Fruit fly (Drosophila melanogaster) whole organism, embryonic: Measurements from ENCODE around the gene Cp16.

Experiments used
- Asciz ChIP-seq: fragments of 200-800 bp; sonication (Bioruptor generic); optimal IDR thresholded peaks from 2 replicates; lab custom pipeline; 2017; ENCODE audit warnings: missing biosample characterization, mild to moderate bottlenecking, missing genetic modification characterization, missing genetic modification reagents
- CG11398 ChIP-seq: fragments of 200-800 bp; sonication (Bioruptor generic); optimal IDR thresholded peaks from 2 replicates; lab custom pipeline; 2016; ENCODE audit warnings: missing biosample characterization, missing genetic modification characterization
- CG13624 ChIP-seq: fragments of 200-800 bp; sonication (Bioruptor generic); optimal IDR thresholded peaks from 2 replicates; lab custom pipeline; 2016; ENCODE audit warnings: missing biosample characterization, missing genetic modification characterization
- CG13894 ChIP-seq: fragments of 200-800 bp; sonication (Bioruptor generic); optimal IDR thresholded peaks from 3 replicates; lab custom pipeline; 2018; ENCODE audit warnings: missing biosample characterization, mild to moderate bottlenecking, missing genetic modification characterization, moderate library complexity
- CG14441 ChIP-seq: fragments of 200-800 bp; sonication (Bioruptor generic); IDR thresholded peaks from 2 replicates; pipeline ENCODE4 v1.3.6; 2022; ENCODE audit warnings: missing biosample characterization, missing genetic modification characterization
- CG14860 ChIP-seq: fragments of 200-800 bp; sonication (Bioruptor generic); IDR thresholded peaks from 3 replicates; pipeline ENCODE4 v1.3.6; 2022; ENCODE audit warnings: missing biosample characterization, missing genetic modification characterization; ENCODE audit not compliant: partially characterized antibody
- CG14965 ChIP-seq: fragments of 200-800 bp; sonication (Bioruptor generic); optimal IDR thresholded peaks from 2 replicates; lab custom pipeline; 2016; ENCODE audit warnings: missing biosample characterization, missing genetic modification characterization, borderline replicate concordance
- CG17829 ChIP-seq: fragments of 200-800 bp; optimal IDR thresholded peaks from 2 replicates; lab custom pipeline; 2019; ENCODE audit warnings: missing biosample characterization, mild to moderate bottlenecking, missing genetic modification characterization, moderate library complexity
- CG18619 ChIP-seq: fragments of 200-800 bp; sonication (Bioruptor generic); optimal IDR thresholded peaks from 3 replicates; lab custom pipeline; 2017; ENCODE audit warnings: missing biosample characterization, mild to moderate bottlenecking, missing genetic modification characterization
- CG18764 ChIP-seq: fragments of 200-800 bp; sonication (Bioruptor generic); optimal IDR thresholded peaks from 3 replicates; lab custom pipeline; 2016; ENCODE audit warnings: missing biosample characterization, missing genetic modification characterization
- CG33213 ChIP-seq: fragments of 200-800 bp; sonication (Bioruptor generic); optimal IDR thresholded peaks from 3 replicates; lab custom pipeline; 2016; ENCODE audit warnings: missing biosample characterization, missing genetic modification characterization
- CG3847 ChIP-seq: fragments of 200-800 bp; sonication (Bioruptor generic); IDR thresholded peaks from 2 replicates; pipeline ENCODE4 v1.3.6; 2022; ENCODE audit warnings: missing biosample characterization, missing genetic modification characterization
- CG7786 ChIP-seq: fragments of 200-800 bp; sonication (Bioruptor generic); optimal IDR thresholded peaks from 2 replicates; lab custom pipeline; 2016; ENCODE audit warnings: missing biosample characterization, missing genetic modification characterization
- CoRest ChIP-seq: fragments of 200-800 bp; sonication (Bioruptor generic); optimal IDR thresholded peaks from 3 replicates; lab custom pipeline; 2018; ENCODE audit warnings: missing biosample characterization, mild to moderate bottlenecking, missing genetic modification characterization, moderate library complexity
- Dfd ChIP-seq, 2 experiments: fragments of >200 bp; optimal IDR thresholded peaks; 2 replicates each; lab custom pipeline; 2017; ENCODE audit warnings: missing biosample characterization in 2 of 2, missing genetic modification characterization in 2 of 2
- Dip2 ChIP-seq: fragments of 200-800 bp; sonication (Bioruptor generic); IDR thresholded peaks from 2 replicates; pipeline ENCODE4 v1.3.6; 2022; ENCODE audit warnings: missing biosample characterization, missing genetic modification characterization
- Dip3 ChIP-seq: fragments of 200-800 bp; sonication (Bioruptor generic); optimal IDR thresholded peaks from 3 replicates; lab custom pipeline; 2016; ENCODE audit warnings: missing biosample characterization, missing genetic modification characterization
- Hand ChIP-seq: fragments of 200-800 bp; sonication (Bioruptor generic); optimal IDR thresholded peaks from 2 replicates; lab custom pipeline; 2017; ENCODE audit warnings: mild to moderate bottlenecking, missing biosample characterization, missing genetic modification reagents, missing genetic modification characterization
- Hmx ChIP-seq: fragments of 200-800 bp; sonication (Bioruptor generic); optimal IDR thresholded peaks from 2 replicates; lab custom pipeline; 2016; ENCODE audit warnings: missing biosample characterization, missing genetic modification characterization
- Hr78 ChIP-seq, 2 experiments: fragments of 200-800 bp in 1 of 2; fragments of >200 bp in 1 of 2; sonication (Bioruptor generic) in 1 of 2; optimal IDR thresholded peaks; 2 replicates each; lab custom pipeline; 2017 to 2019; ENCODE audit warnings: missing biosample characterization in 2 of 2, missing genetic modification characterization in 2 of 2, mild to moderate bottlenecking in 1 of 2, moderate library complexity in 1 of 2
- Mrtf ChIP-seq: fragments of 200-800 bp; sonication (Bioruptor generic); IDR thresholded peaks from 3 replicates; pipeline ENCODE4 v1.3.6; 2022; ENCODE audit warnings: missing biosample characterization, missing genetic modification characterization
- Myb ChIP-seq: fragments of 200-800 bp; sonication (Bioruptor generic); optimal IDR thresholded peaks from 2 replicates; lab custom pipeline; 2016; ENCODE audit warnings: missing biosample characterization, missing genetic modification characterization
- NC2α ChIP-seq: fragments of 200-800 bp; sonication (Bioruptor generic); optimal IDR thresholded peaks from 2 replicates; lab custom pipeline; 2016; ENCODE audit warnings: missing biosample characterization, missing genetic modification characterization
- Six4 ChIP-seq: fragments of 200-800 bp; sonication (Bioruptor generic); optimal IDR thresholded peaks from 2 replicates; lab custom pipeline; 2016; ENCODE audit warnings: missing biosample characterization, missing genetic modification characterization
- Sox102F ChIP-seq: fragments of 200-800 bp; sonication (Bioruptor generic); optimal IDR thresholded peaks from 2 replicates; lab custom pipeline; 2018; ENCODE audit warnings: missing biosample characterization, mild to moderate bottlenecking, missing genetic modification characterization, moderate library complexity
- Sry-β ChIP-seq: fragments of 200-800 bp; sonication (Bioruptor generic); optimal IDR thresholded peaks from 2 replicates; lab custom pipeline; 2018; ENCODE audit warnings: missing biosample characterization, mild to moderate bottlenecking, missing genetic modification characterization, moderate library complexity
- ac ChIP-seq: fragments of 200-800 bp; sonication (Bioruptor generic); optimal IDR thresholded peaks from 3 replicates; lab custom pipeline; 2017; ENCODE audit warnings: missing biosample characterization, mild to moderate bottlenecking, missing genetic modification characterization
- chif ChIP-seq, 2 experiments: fragments of 200-800 bp; sonication (Bioruptor generic); optimal IDR thresholded peaks; 3 replicates each; lab custom pipeline; 2016; ENCODE audit warnings: missing biosample characterization in 2 of 2, missing genetic modification characterization in 2 of 2
- ci ChIP-seq: fragments of 200-800 bp; sonication (Bioruptor generic); IDR thresholded peaks from 3 replicates; pipeline ENCODE4 v1.3.6; 2022; ENCODE audit warnings: missing biosample characterization, missing genetic modification characterization
- crc ChIP-seq: fragments of 200-800 bp; sonication (Bioruptor generic); optimal IDR thresholded peaks from 2 replicates; lab custom pipeline; 2016; ENCODE audit warnings: missing biosample characterization, missing genetic modification characterization
- dysf ChIP-seq: fragments of 200-800 bp; sonication (Bioruptor generic); IDR thresholded peaks from 3 replicates; pipeline ENCODE4 v1.3.6; 2022; ENCODE audit warnings: missing biosample characterization, missing genetic modification characterization
- eyg ChIP-seq: fragments of 200-800 bp; sonication (Bioruptor generic); optimal IDR thresholded peaks from 3 replicates; lab custom pipeline; 2016; ENCODE audit warnings: missing biosample characterization, missing genetic modification characterization
- fd64A ChIP-seq: fragments of 200-800 bp; sonication (Bioruptor generic); optimal IDR thresholded peaks from 3 replicates; lab custom pipeline; 2018; ENCODE audit warnings: missing biosample characterization, mild to moderate bottlenecking, missing genetic modification characterization
- fd96Cb ChIP-seq: fragments of 200-800 bp; sonication (Bioruptor generic); optimal IDR thresholded peaks from 2 replicates; lab custom pipeline; 2018; ENCODE audit warnings: missing biosample characterization, mild to moderate bottlenecking, missing genetic modification characterization, moderate library complexity
- gfzf ChIP-seq: fragments of 200-800 bp; sonication (Bioruptor generic); optimal IDR thresholded peaks from 2 replicates; lab custom pipeline; 2016; ENCODE audit warnings: missing biosample characterization, mild to moderate bottlenecking, missing genetic modification characterization, moderate library complexity
- gsb ChIP-seq: fragments of 200-800 bp; sonication (Bioruptor generic); IDR thresholded peaks from 2 replicates; pipeline ENCODE4 v1.3.6; 2022; ENCODE audit warnings: missing biosample characterization, missing genetic modification characterization
- gt ChIP-seq: fragments of 200-800 bp; sonication (Bioruptor generic); IDR thresholded peaks from 2 replicates; pipeline ENCODE4 v1.3.6; 2022; ENCODE audit warnings: missing biosample characterization, missing genetic modification characterization
- h ChIP-seq: fragments of >200 bp; optimal IDR thresholded peaks from 2 replicates; lab custom pipeline; 2017
- ind ChIP-seq: fragments of 200-800 bp; sonication (Bioruptor generic); optimal IDR thresholded peaks from 3 replicates; lab custom pipeline; 2016; ENCODE audit warnings: missing biosample characterization, missing genetic modification characterization
- inv ChIP-seq: fragments of 200-800 bp; sonication (Bioruptor generic); IDR thresholded peaks from 2 replicates; pipeline ENCODE4 v1.3.6; 2022; ENCODE audit warnings: missing biosample characterization, missing genetic modification characterization; ENCODE audit not compliant: partially characterized antibody
- jigr1 ChIP-seq: fragments of 200-800 bp; sonication (Bioruptor generic); IDR thresholded peaks from 3 replicates; pipeline ENCODE4 v1.3.6; 2022; ENCODE audit warnings: missing biosample characterization, missing genetic modification characterization
- lilli ChIP-seq: fragments of 200-800 bp; sonication (Bioruptor generic); optimal IDR thresholded peaks from 3 replicates; lab custom pipeline; 2016; ENCODE audit warnings: missing biosample characterization, missing genetic modification characterization
- luna ChIP-seq: fragments of 200-800 bp; sonication (Bioruptor generic); optimal IDR thresholded peaks from 2 replicates; lab custom pipeline; 2016; ENCODE audit warnings: missing biosample characterization, missing genetic modification characterization
- nau ChIP-seq: fragments of 200-800 bp; sonication (Bioruptor generic); optimal IDR thresholded peaks from 3 replicates; lab custom pipeline; 2017; ENCODE audit warnings: missing biosample characterization, mild to moderate bottlenecking, missing genetic modification characterization, missing genetic modification reagents
- nom ChIP-seq: fragments of 200-800 bp; sonication (Bioruptor generic); optimal IDR thresholded peaks from 2 replicates; lab custom pipeline; 2017; ENCODE audit warnings: missing biosample characterization, missing genetic modification characterization, mild to moderate bottlenecking, moderate library complexity, missing genetic modification reagents
- pb ChIP-seq: fragments of 200-800 bp; sonication (Bioruptor generic); optimal IDR thresholded peaks from 3 replicates; lab custom pipeline; 2016; ENCODE audit warnings: missing biosample characterization, missing genetic modification characterization
- psq ChIP-seq: fragments of 200-800 bp; sonication (Bioruptor generic); optimal IDR thresholded peaks from 2 replicates; lab custom pipeline; 2017; ENCODE audit warnings: missing biosample characterization, missing genetic modification characterization
- seq ChIP-seq: fragments of 200-800 bp; sonication (Bioruptor generic); IDR thresholded peaks from 2 replicates; pipeline ENCODE4 v1.3.6; 2022; ENCODE audit warnings: missing biosample characterization, missing genetic modification characterization
- sima ChIP-seq: fragments of 200-800 bp; sonication (Bioruptor generic); optimal IDR thresholded peaks from 2 replicates; lab custom pipeline; 2016; ENCODE audit warnings: missing biosample characterization, missing genetic modification characterization
- tll ChIP-seq, 2 experiments: fragments of 200-800 bp in 1 of 2; fragments of >200 bp in 1 of 2; sonication (Bioruptor generic) in 1 of 2; optimal IDR thresholded peaks; 2 replicates each; lab custom pipeline; 2017 to 2019; ENCODE audit warnings: missing biosample characterization in 2 of 2, missing genetic modification characterization in 2 of 2, mild to moderate bottlenecking in 1 of 2, moderate library complexity in 1 of 2
- tx ChIP-seq: fragments of 200-800 bp; sonication (Bioruptor generic); optimal IDR thresholded peaks from 2 replicates; lab custom pipeline; 2016; ENCODE audit warnings: missing biosample characterization, missing genetic modification characterization

Cp16 gene

DNA sequence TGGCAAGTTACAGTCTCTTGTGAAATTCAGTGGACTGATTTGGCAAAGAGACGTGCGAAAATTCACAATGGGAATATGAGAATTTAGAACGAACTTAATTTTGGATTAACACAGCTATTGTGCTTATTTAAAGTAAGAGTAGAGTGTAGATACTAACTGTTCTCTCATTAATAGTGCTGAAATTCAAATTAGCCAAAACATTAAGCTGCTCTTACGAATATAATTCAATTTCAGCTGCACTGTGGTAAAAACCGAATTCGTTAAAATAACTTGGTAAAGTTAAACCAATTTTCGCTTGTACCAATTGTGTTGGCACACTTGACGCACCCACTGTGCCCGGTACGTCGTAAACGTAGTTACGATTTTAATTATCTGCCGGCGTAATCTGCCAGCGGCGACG is 36.1 kb downstream of the Cp16 start (continued):
- TF ChIP-seq inv (no peak), CG13624 (GFP tag; lab: Kevin White, UChicago) (peak; percentile 21), psq (GFP tag; lab: Kevin White, UChicago) (no peak), CG11398 (no peak), h (lab: Kevin White, UChicago) (no peak), Asciz (GFP tag; lab: Kevin White, UChicago) (no peak), CG3847 (GFP tag; lab: Robert Waterston, UW) (peak; percentile 59), ind (GFP tag; lab: Kevin White, UChicago) (peak; percentile 37), chif (GFP tag; optimal IDR thresholded peaks at IDR 0.05; lab: Kevin White, UChicago) (peak in 1 of 2 experiments; percentile 11), Myb (GFP tag; lab: Kevin White, UChicago) (peak; percentile 52), CG13894 (tag; lab: Kevin White, UChicago) (no peak), CG14860 (no peak), gt (GFP tag; lab: Robert Waterston, UW) (no peak), Hr78 (GFP tag; optimal IDR thresholded peaks at IDR 0.05; lab: Kevin White, UChicago) (no peak), crc (no peak), dysf (GFP tag; lab: Robert Waterston, UW) (peak; percentile 65; the same call in 2 of the 3 replicates), pb (GFP tag; lab: Kevin White, UChicago) (no peak), Dip2 (GFP tag; lab: Robert Waterston, UW) (no peak), Hand (GFP tag; lab: Kevin White, UChicago) (peak; percentile 39), Sry-β (GFP tag; lab: Kevin White, UChicago) (no peak), Dfd (GFP tag; optimal IDR thresholded peaks at IDR 0.05; lab: Kevin White, UChicago) (no peak), Dip3 (GFP tag; lab: Kevin White, UChicago) (peak; percentile 46), sima (GFP tag; lab: Kevin White, UChicago) (no peak), CG7786 (GFP tag; lab: Kevin White, UChicago) (peak; percentile 57), gsb (GFP tag; lab: Robert Waterston, UW) (peak; percentile 17; the same call in 1 of the 2 replicates), CG33213 (GFP tag; lab: Kevin White, UChicago) (no peak), luna (GFP tag; lab: Kevin White, UChicago) (no peak), CG14441 (peak; percentile 38; the same call in 1 of the 2 replicates), CG17829 (tag; lab: Kevin White, UChicago) (no peak), eyg (no peak), nau (peak; percentile 25), ci (no peak), gfzf (GFP tag; lab: Kevin White, UChicago) (no peak), Six4 (GFP tag; lab: Kevin White, UChicago) (no peak), jigr1 (GFP tag; lab: Robert Waterston, UW) (0 out of 3 replicates have a peak, but pooled peaks have one; percentile 39), Hmx (GFP tag; lab: Kevin White, UChicago) (no peak), Sox102F (GFP tag; lab: Kevin White, UChicago) (peak; percentile 21), lilli (GFP tag; lab: Kevin White, UChicago) (peak; percentile 68), seq (no peak), Mrtf (GFP tag; lab: Robert Waterston, UW) (no peak), fd96Cb (no peak), CG14965 (GFP tag; lab: Kevin White, UChicago) (no peak), CG18764 (GFP tag; lab: Kevin White, UChicago) (no peak), tll (GFP tag; optimal IDR thresholded peaks at IDR 0.05; lab: Kevin White, UChicago) (no peak), CoRest (tag; lab: Kevin White, UChicago) (peak; percentile 67), NC2α (GFP tag; lab: Kevin White, UChicago) (no peak), CG18619 (peak; percentile 52), ac (GFP tag; lab: Kevin White, UChicago) (no peak), nom (peak; percentile 2), tx (peak; percentile 10), fd64A (GFP tag; lab: Kevin White, UChicago) (no peak)
